Worm (Caenorhabditis elegans): ENCODE measurements around the gene F16B4.5.

DNA sequence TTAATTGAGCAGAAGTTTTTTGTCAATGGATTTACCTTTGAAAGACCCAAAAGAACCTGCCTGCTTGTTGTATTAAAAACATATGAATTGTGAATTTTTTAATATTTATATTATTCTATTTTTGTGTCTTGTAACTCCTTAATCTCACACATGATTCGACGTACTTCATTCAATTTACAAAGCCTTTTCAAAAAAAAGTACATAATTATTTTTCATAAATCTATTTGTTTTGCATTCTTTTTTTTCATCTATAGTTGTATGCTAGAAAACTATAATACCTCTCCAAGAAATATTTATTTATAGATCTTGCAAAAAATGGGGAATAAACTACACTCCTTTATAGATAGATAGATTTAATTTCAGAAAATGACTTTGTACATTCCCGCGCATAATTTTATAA lies 30.5 kb downstream of the F16B4.5 start, which contains the start of gene nhr-179:
- TF ChIP-seq egl-27 (tag; optimal IDR thresholded peaks at IDR 0.05) (no peak), unc-62 (GFP tag; optimal IDR thresholded peaks at IDR 0.05) (no peak), nhr-237 (tag; optimal IDR thresholded peaks at IDR 0.05) (no peak), nhr-11 (tag; optimal IDR thresholded peaks at IDR 0.05) (no peak), ama-1 (optimal IDR thresholded peaks at IDR 0.05) (no peak), jun-1 (tag; optimal IDR thresholded peaks at IDR 0.05) (no peak)

Measured in whole organism, L3 larva.